Worm (Caenorhabditis elegans): ENCODE measurements around the gene F09F9.3.

DNA sequence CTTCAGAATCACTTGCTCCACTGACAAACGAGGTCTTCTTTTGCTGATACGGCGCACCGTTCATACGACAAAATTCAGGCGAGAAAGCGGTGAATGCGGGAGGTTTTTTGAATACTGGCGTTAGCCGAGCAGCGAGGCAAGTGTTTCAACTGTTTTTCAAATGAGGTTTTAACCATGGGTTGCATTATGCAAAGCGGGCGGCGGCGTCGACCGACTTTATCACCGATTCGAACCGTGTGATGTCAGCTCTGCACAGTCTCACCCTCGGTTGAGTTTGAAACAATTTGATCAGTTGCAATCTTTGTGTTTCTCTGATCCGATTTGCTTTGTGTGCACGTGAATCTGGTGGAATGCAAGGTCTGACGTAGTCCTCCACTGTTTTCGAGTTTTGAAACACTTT lies 20.4 kb downstream of the F09F9.3 start, which contains the start of gene clh-4:
- TF ChIP-seq fos-1 (tag; optimal IDR thresholded peaks at IDR 0.05) = no peak
- no peak for TF ChIP-seq unc-62 (GFP tag; optimal IDR thresholded peaks at IDR 0.05)
